Fruit fly (Drosophila melanogaster) whole organism, wandering third instar larva: ENCODE results near the gene CG4278.

Source experiments
- HLH106 ChIP-seq: fragments of 200-800 bp; optimal IDR thresholded peaks from 3 replicates; lab custom pipeline; 2019; ENCODE audit warnings: missing biosample characterization, mild to moderate bottlenecking, missing genetic modification characterization, moderate library complexity
- usp ChIP-seq: fragments of >200 bp; optimal IDR thresholded peaks from 2 replicates; lab custom pipeline; 2017; ENCODE audit warnings: missing biosample characterization, missing genetic modification characterization

- no peak for TF ChIP-seq HLH106
- no peak for TF ChIP-seq usp (GFP tag; lab: Kevin White, UChicago)
Measured at dm6 chr2L:16329102-16329520, 2.2 kb downstream of the CG4278 start, which contains the start of gene mRpL4.
